Fruit fly (Drosophila melanogaster) S2 (cell line): ENCODE measurements around the gene CG18765.

Source experiments
- CG8478 ChIP-seq: fragments of >200 bp; optimal IDR thresholded peaks from 2 replicates; lab custom pipeline; 2018
- CTCF ChIP-seq, 2 experiments: fragments of >200 bp; optimal IDR thresholded peaks; 2 replicates each; lab custom pipeline; 2018

Gene CG18765

DNA sequence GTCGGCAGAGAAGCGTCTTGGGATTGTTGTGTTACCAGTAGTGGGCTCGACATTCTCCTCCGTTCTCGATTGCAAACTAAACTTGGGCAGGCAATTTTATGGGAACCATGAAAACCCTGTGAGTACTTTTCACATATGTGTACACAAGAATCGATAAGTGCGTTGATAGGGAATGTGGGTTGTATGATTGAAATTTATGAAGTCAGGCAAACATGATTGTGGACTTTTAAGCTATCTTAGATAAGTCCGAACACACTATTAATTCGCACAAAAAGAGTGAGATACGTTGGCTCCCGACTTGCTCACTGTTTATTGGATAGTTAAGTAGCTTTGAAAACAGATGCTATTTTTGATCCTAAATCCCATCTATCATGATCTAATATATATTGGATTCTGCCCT is at the start of gene CG18765:
Gene CG18765 (minus strand): TSS at position 53 of the 400 bp plus-strand sequence.
- TF ChIP-seq CTCF (optimal IDR thresholded peaks at IDR 0.05; lab: Kevin White, UChicago) (no peak), CG8478 (lab: Kevin White, UChicago) (no peak)

- TF ChIP-seq CTCF (optimal IDR thresholded peaks at IDR 0.05; lab: Kevin White, UChicago): no peak
These were observed 43.7 kb upstream of the CG18765 start, which contains the start of gene CG14721 for dm6 chr3R:11735337-11735736. CG14721 (plus strand) TSS chr3R:11735447.

- TF ChIP-seq CG8478 (lab: Kevin White, UChicago) (no peak), CTCF (optimal IDR thresholded peaks at IDR 0.05; lab: Kevin White, UChicago) (no peak)
These were observed 30.0 kb upstream of the CG18765 start, which contains the start of gene CG12594 for dm6 chr3R:11721593-11721992. CG12594 (plus strand) TSS chr3R:11721734.

- no peak for TF ChIP-seq CTCF (optimal IDR thresholded peaks at IDR 0.05; lab: Kevin White, UChicago)
- no peak for TF ChIP-seq CG8478 (lab: Kevin White, UChicago)
These were observed 19.8 kb upstream of the CG18765 start, which contains the start of gene CG14720 for dm6 chr3R:11711376-11711775. CG14720 (plus strand) TSS chr3R:11711676.

dm6 chr3R:11703730-11704129 is 12.1 kb upstream of the CG18765 start, which contains the start of gene I-t:
I-t (plus strand) TSS chr3R:11704030.
- TF ChIP-seq CTCF (optimal IDR thresholded peaks at IDR 0.05; lab: Kevin White, UChicago): no peak
- TF ChIP-seq CG8478 (lab: Kevin White, UChicago): no peak

DNA sequence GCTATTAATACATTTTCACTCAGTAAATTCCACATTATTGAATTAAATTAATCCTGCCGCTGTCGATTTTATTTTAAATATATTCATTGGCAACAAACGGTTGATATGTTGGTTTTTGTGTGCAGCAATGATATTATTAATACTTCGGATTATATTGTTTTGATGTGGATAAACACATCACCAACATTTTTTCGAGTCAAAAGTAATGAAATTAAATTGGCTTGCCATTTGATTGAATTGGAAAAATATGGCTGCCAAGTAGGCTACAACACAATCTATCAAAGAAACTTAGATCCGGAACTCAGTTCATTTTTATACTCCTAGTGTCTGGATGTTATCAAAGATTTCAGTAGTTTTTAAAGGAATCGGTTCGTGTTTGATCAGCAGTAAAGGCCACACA is 8.7 kb upstream of the CG18765 start, which contains the start of gene CG14718:
Gene CG14718 (plus strand): TSS at position 301 of the 400 bp plus-strand sequence.
- TF ChIP-seq CG8478 (lab: Kevin White, UChicago): no peak
- TF ChIP-seq CTCF (optimal IDR thresholded peaks at IDR 0.05; lab: Kevin White, UChicago): no peak

DNA sequence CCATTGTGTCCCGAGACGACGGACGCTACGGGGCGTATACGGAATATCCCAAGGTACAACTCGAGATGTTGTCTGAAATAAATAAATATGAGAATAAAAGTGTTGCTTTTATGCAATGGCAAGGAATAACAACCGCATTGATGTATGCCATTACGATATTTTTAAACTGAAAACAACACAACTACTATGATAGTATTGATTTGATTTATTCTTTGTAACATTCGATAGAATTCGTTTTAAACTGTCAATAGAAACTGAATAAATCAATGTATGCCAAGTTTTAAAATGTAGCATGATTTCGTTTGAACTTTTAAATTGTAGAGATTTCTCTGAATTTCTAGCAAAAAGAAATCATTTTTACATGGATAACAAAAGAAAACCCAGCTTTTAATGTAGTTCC is 4.6 kb upstream of the CG18765 start, which contains the start of gene CG14717:
Gene CG14717 (plus strand): TSS at position 301 of the 400 bp plus-strand sequence.
- TF ChIP-seq CG8478 (lab: Kevin White, UChicago): no peak
- TF ChIP-seq CTCF (optimal IDR thresholded peaks at IDR 0.05; lab: Kevin White, UChicago): no peak

- TF ChIP-seq CTCF (optimal IDR thresholded peaks at IDR 0.05; lab: Kevin White, UChicago) (peak in 1 of 2 experiments; percentile 66), CG8478 (lab: Kevin White, UChicago) (no peak)
These were observed 3.0 kb upstream of the CG18765 start, which contains the start of gene Fer3 for dm6 chr3R:11694311-11695305. Fer3 (minus strand) TSS chr3R:11694311.

DNA sequence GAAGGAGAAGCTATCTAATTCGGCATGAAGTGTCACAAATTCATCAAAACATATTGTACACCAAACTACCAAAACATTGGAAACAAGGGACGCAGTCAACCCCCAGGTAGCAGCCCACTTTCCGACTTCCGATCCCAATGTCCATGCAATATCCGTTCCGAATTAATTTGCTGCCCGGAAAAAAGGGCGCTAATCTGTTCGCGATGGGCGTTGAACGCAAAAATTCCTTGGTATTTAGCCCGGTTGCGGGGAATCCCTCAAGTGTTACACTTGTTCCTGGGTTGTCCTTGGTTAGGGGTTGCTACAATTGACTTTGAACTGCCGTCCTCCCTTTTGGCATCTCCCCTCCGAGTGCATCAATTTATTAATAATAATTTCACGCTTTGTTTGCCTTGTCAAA is 905 bp upstream of the CG18765 start:
- TF ChIP-seq CG8478 (lab: Kevin White, UChicago) (no peak), CTCF (optimal IDR thresholded peaks at IDR 0.05; lab: Kevin White, UChicago) (no peak)

- no peak for TF ChIP-seq CTCF (optimal IDR thresholded peaks at IDR 0.05; lab: Kevin White, UChicago)
- no peak for TF ChIP-seq CG8478 (lab: Kevin White, UChicago)
These were observed 635 bp downstream of the CG18765 start for dm6 chr3R:11690857-11691471.

DNA sequence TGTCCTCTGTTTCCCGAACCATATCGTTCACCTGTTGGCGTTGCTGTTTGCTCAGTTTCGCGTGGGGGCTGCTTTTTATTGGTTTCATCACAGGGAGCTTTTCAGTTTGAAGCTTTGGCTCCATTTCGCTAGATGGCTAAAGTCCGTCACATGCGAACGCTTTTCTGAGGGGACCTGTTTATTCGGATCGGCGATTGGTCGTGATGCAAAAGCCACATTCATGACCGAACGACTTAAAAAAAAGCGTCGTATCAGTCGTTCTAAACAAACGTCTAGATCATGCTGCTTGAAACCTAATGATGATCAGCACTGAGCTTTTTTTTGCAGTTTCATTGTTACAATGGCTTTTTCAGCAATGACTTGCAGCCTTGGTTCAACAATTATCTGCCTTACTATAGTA is 1.7 kb downstream of the CG18765 start, which contains the start of gene CG6908:
Gene CG6908 (minus strand): TSS at position 152 of the 400 bp plus-strand sequence.
- TF ChIP-seq CG8478 (lab: Kevin White, UChicago) (no peak), CTCF (optimal IDR thresholded peaks at IDR 0.05; lab: Kevin White, UChicago) (no peak)

DNA sequence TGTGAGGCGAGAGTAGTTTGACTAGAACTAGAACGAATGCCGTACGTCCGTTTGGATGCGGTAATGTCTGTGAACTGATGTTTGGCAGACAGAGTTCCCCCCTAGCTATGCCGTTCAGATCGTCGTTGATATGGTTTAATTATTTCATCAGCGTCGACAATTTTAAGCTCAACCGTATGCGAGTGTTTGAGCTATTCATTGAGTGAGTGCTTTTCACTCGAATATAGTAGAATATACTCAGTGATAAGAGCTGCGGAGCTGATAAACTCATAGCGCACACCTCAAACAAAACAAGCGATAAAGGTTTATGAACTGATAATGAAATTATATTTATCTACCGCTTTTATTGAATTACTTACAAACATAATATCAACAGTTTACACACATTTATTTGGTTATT is 3.5 kb downstream of the CG18765 start, which contains the start of gene CG6834:
Gene CG6834 (minus strand): TSS at position 79 of the 400 bp plus-strand sequence.
- TF ChIP-seq CTCF (optimal IDR thresholded peaks at IDR 0.05; lab: Kevin White, UChicago) (no peak), CG8478 (lab: Kevin White, UChicago) (no peak)

DNA sequence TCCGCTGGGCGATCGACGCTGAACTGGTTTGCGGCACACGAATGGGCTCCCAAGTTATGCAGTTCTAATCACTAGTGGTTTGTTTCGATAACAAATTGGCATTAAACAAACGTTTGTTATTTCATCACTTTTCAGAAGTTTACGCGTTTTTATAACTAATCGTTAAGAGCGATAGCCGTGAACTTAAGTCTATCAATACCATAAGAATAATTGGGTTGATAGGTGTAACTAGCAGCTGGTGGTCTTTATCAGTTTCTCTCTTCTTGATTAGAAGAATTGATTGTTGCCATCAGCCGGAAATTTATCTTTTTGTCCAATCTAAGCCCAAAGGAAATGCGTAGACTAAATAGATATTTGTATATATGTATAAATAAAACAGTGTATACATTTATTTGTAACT is 7.3 kb downstream of the CG18765 start, which contains the start of gene CG6830:
Gene CG6830 (minus strand): TSS at position 27 of the 400 bp plus-strand sequence.
- TF ChIP-seq CTCF (optimal IDR thresholded peaks at IDR 0.05; lab: Kevin White, UChicago) (no peak), CG8478 (lab: Kevin White, UChicago) (no peak)

DNA sequence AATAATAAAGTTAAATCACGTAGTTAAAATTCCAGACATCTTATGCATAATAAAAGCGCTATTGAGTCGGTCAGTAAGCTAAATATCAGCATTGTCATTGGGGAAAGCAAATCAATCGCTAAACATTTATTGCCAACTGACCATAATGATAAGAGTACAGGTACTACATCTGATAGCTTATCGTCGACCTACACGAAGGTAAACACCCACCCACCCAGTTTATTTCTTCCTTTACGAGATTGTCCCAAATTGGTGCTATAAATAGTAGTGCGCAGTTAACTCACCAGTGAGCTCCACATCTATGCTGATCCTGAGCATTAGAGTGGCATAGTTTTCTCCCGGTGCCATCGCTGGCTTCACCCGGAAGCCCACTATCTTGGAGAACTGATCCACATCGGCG is 7.9 kb downstream of the CG18765 start:
- no peak for TF ChIP-seq CG8478 (lab: Kevin White, UChicago)
- TF ChIP-seq CTCF (optimal IDR thresholded peaks at IDR 0.05; lab: Kevin White, UChicago): no peak
